Worm (Caenorhabditis elegans): ENCODE data around the gene ZK1055.4.
A peak's percentile ranks its signal among the peaks of the same experiment; 100 is the strongest.

ZK1055.4 gene

DNA sequence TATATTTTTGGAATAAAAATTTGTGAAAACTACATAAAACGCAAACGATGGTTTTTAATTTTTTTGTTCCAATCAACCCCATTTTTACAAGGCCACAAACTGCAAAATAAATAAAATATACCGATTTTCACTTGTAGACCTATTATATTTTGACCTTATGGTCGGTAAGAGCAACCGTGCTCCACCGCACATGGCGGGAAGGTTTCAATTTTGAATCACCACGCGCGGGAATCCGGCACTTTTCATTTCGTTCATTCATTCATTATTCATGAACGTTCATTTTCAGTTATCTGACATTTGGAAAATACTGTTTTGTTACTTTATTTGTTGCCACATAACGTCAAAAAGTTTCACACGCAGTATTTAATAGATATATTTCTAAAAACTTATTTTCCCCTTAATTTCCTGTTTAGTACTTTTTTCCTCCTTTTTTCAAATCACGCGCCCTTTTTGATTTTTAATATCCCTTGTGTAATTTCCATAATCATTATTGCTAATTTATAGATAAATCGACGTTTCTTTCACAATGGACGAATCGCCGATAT lies 11.9 kb downstream of the ZK1055.4 start, which contains the start of gene hcp-1 (continued):
- TF ChIP-seq dox-1 (GFP tag; IDR thresholded peaks at IDR 0.05): peak; percentile 94; the same call in 1 of the 2 replicates
- TF ChIP-seq mes-4 (tag; optimal IDR thresholded peaks at IDR 0.05): no peak
- TF ChIP-seq bed-1 (GFP tag; IDR thresholded peaks at IDR 0.05): no peak
- no peak for TF ChIP-seq unc-62 (GFP tag; optimal IDR thresholded peaks at IDR 0.05)
- peak; percentile 95 for TF ChIP-seq mcd-1 (GFP tag; IDR thresholded peaks at IDR 0.05)
- TF ChIP-seq Y67H2A.10 (GFP tag; conservative IDR thresholded peaks at IDR 0.05): 0 out of 2 replicates have a peak, but pooled peaks have one; percentile 40
- peak; percentile 62 for TF ChIP-seq hrde-1 (tag; optimal IDR thresholded peaks at IDR 0.05; ENCODE audit: borderline replicate concordance)
- no peak for TF ChIP-seq ets-4 (GFP tag; optimal IDR thresholded peaks at IDR 0.05)
- TF ChIP-seq Y79H2A.3 (GFP tag; conservative IDR thresholded peaks at IDR 0.05): no peak
- TF ChIP-seq nhr-90 (tag; optimal IDR thresholded peaks at IDR 0.05): no peak
- no peak for TF ChIP-seq ama-1 (optimal IDR thresholded peaks at IDR 0.05)
- no peak for TF ChIP-seq ama-1 (GFP tag; optimal IDR thresholded peaks at IDR 0.05)
- no peak for TF ChIP-seq lag-1 (GFP tag; IDR thresholded peaks at IDR 0.05)
- TF ChIP-seq dpff-1 (tag; optimal IDR thresholded peaks at IDR 0.05): no peak
- no peak for TF ChIP-seq nfyb-1 (GFP tag; IDR thresholded peaks at IDR 0.05)
- TF ChIP-seq ztf-25 (GFP tag; IDR thresholded peaks at IDR 0.05): no peak
- no peak for TF ChIP-seq lin-40 (tag; optimal IDR thresholded peaks at IDR 0.05)
- no peak for TF ChIP-seq F52B5.7 (tag; optimal IDR thresholded peaks at IDR 0.05)
- peak; percentile 86 for TF ChIP-seq unc-130 (GFP tag; optimal IDR thresholded peaks at IDR 0.05)
- TF ChIP-seq efl-1 (GFP tag; optimal IDR thresholded peaks at IDR 0.05): peak; percentile 100
- TF ChIP-seq attf-3 (GFP tag; conservative IDR thresholded peaks at IDR 0.05): peak; percentile 70
- no peak for TF ChIP-seq ztf-22 (GFP tag; optimal IDR thresholded peaks at IDR 0.05)
- no peak for TF ChIP-seq fkh-3 (tag; optimal IDR thresholded peaks at IDR 0.05)
- TF ChIP-seq madf-10 (tag; optimal IDR thresholded peaks at IDR 0.05): no peak
- TF ChIP-seq rec-8 (tag; optimal IDR thresholded peaks at IDR 0.05): no peak
- TF ChIP-seq K12H6.12 (tag; optimal IDR thresholded peaks at IDR 0.05): no peak
- TF ChIP-seq snpc-3.4 (tag; optimal IDR thresholded peaks at IDR 0.05): peak; percentile 95
- TF ChIP-seq F57A8.1 (GFP tag; optimal IDR thresholded peaks at IDR 0.05): no peak
- TF ChIP-seq lir-1 (GFP tag; conservative IDR thresholded peaks at IDR 0.05): peak; percentile 77
- TF ChIP-seq ztf-28 (GFP tag; IDR thresholded peaks at IDR 0.05): peak; percentile 89
- TF ChIP-seq B0019.2 (GFP tag; conservative IDR thresholded peaks at IDR 0.05): peak; percentile 91

DNA sequence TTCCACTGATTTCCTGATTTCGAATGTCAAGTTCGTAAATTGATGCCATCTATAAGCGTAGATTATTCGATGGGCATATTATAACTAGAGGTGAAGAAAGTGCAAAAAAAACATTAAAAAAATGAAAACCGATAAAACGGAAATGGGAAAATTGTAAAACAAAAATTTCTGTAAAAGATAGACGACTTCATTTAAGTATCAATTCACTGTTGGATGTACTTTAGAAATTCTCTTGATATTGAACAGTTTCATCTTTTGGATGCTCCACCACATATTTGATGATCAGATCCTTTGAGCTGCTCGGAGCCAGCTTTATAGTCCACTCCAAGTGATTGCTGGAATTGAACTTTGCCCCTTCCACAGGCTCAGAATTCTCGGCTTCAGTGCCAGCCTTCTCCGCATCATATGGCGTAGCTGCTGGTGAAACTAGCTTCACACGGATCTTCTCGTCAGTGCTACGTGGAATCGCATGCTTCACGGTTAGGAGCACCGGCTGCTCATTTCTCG lies 20.7 kb downstream of the ZK1055.4 start, which contains the start of gene ZK1055.6:
Gene ZK1055.6, minus strand, starts transcription at position 51 of the 507 bp plus-strand sequence.
- TF ChIP-seq B0035.1 (tag; optimal IDR thresholded peaks at IDR 0.05) (no peak), zfh-2 (GFP tag; conservative IDR thresholded peaks at IDR 0.05) (peak; percentile 40; the same call in 1 of the 2 replicates)

DNA sequence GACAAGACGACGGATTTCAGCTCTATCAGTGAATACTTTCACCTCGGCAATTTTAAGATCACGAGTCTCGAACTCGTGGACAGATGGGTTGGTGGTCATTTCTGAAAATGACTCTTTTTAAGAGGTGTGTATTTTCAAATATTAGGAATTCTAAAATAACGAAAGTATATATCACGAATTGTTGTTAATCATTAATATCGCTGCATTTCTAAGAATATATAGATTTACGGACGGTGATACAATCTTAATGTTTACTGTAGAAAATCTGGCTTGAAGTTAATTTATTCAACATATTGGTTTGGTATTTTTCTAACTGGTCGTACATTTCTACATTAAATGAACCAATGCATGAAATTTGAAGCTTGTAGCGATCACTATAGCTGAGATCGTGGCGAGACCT lies 23.4 kb downstream of the ZK1055.4 start, which contains the start of gene ZK1055.7:
Gene ZK1055.7, minus strand, starts transcription at position 101 of the 400 bp plus-strand sequence.
- TF ChIP-seq C06A6.2 (GFP tag; conservative IDR thresholded peaks at IDR 0.05) (no peak), ceh-58 (GFP tag; IDR thresholded peaks at IDR 0.05) (no peak), Y95B8A.8 (GFP tag; IDR thresholded peaks at IDR 0.05) (no peak), snpc-4 (GFP tag; optimal IDR thresholded peaks at IDR 0.05) (no peak), snpc-4 (tag; optimal IDR thresholded peaks at IDR 0.05) (no peak), F55B11.4 (tag; optimal IDR thresholded peaks at IDR 0.05; ENCODE audit: borderline replicate concordance, insufficient read depth) (no peak), mes-4 (tag; optimal IDR thresholded peaks at IDR 0.05) (no peak), nhr-90 (tag; optimal IDR thresholded peaks at IDR 0.05) (no peak), F52B5.7 (tag; optimal IDR thresholded peaks at IDR 0.05) (no peak), lag-1 (GFP tag; IDR thresholded peaks at IDR 0.05) (no peak), K12H6.12 (tag; optimal IDR thresholded peaks at IDR 0.05) (no peak), lin-54 (GFP tag; optimal IDR thresholded peaks at IDR 0.05) (no peak), somi-1 (GFP tag; optimal IDR thresholded peaks at IDR 0.05) (no peak)

All from whole organism, young adult.